Worm (Caenorhabditis elegans): ENCODE data around the gene sprr-3.

- TF ChIP-seq tbx-37 (GFP tag; conservative IDR thresholded peaks at IDR 0.05) (no peak), scrt-1 (GFP tag; IDR thresholded peaks at IDR 0.05) (no peak), aly-1 (tag; optimal IDR thresholded peaks at IDR 0.05) (no peak), sea-1 (GFP tag; conservative IDR thresholded peaks at IDR 0.05) (no peak)
Observed at ce11 chrIV:2552276-2552675, 10.2 kb downstream of the sprr-3 start.
